Fruit fly (Drosophila melanogaster): ENCODE measurements around the gene CG13454.

CG13454 gene

DNA sequence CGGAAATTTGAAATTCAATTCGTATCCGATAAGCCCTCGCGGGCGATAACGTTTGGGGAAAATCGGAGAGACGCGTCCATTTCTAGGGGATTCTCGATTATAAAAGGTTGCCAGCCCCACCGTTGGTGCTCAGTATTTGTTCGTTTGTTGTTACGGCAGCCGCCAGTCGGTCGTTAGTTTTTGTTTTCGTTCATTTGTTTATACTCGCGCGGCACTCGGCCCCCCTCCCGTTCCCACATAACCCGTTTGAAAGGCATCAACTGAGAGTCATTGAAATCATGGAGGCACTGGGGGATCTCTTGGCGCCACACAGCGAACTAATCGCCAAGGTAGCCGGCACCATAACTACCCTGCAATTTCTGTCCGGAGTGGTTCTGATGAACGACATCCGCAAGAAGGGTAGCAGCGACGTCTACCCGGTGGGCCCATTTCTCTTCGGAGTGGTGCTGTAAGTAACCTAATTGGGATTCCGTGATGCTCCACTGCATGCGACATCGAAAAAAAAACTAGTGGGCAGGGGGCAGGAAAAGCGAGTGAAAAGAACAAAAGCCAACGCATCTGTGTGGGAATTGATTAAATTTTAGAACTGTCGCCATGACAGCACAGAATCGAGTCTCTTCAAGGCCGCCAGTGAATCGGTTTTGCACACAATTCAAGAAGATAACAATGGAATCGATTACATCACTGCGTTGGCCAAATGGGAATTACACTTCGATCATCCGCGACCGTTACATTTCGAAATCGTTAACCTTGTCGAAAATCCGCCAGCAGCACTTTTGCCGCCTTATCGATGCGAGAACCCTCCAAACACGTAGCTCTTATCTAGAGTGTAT lies 15.8 kb downstream of the CG13454 start, which contains the start of gene CG7272 (continued):
- no peak for TF ChIP-seq usp (GFP tag; optimal IDR thresholded peaks at IDR 0.05)
- TF ChIP-seq dmrt93B (GFP tag; optimal IDR thresholded peaks at IDR 0.05): no peak
- no peak for TF ChIP-seq Jra (GFP tag; optimal IDR thresholded peaks at IDR 0.05)
- TF ChIP-seq sv (GFP tag; optimal IDR thresholded peaks at IDR 0.05): no peak
- TF ChIP-seq jim (GFP tag; optimal IDR thresholded peaks at IDR 0.05): peak; percentile 86
- no peak for TF ChIP-seq CG32264 (GFP tag; optimal IDR thresholded peaks at IDR 0.05)
- peak; percentile 42 for TF ChIP-seq br (GFP tag; optimal IDR thresholded peaks at IDR 0.05)
- no peak for TF ChIP-seq ey (GFP tag; optimal IDR thresholded peaks at IDR 0.05)
- no peak for TF ChIP-seq N (GFP tag; optimal IDR thresholded peaks at IDR 0.05)
- no peak for TF ChIP-seq Dfd (GFP tag; optimal IDR thresholded peaks at IDR 0.05)
- TF ChIP-seq dl (GFP tag; optimal IDR thresholded peaks at IDR 0.05; ENCODE audit: insufficient read depth in 1 of 2, partially characterized antibody in 2 of 2): no peak
- peak; percentile 51 for TF ChIP-seq h (GFP tag; optimal IDR thresholded peaks at IDR 0.05)
- no peak for TF ChIP-seq OdsH (GFP tag; optimal IDR thresholded peaks at IDR 0.05)
- TF ChIP-seq brk (GFP tag; optimal IDR thresholded peaks at IDR 0.05): no peak

dm6 chr3L:15498745-15499144 lies 18.1 kb downstream of the CG13454 start, which contains the start of gene CG7275:
Gene CG7275 (plus strand): TSS chr3L:15498959.
- no peak for TF ChIP-seq tai (GFP tag; optimal IDR thresholded peaks at IDR 0.05)
- no peak for TF ChIP-seq sv (GFP tag; optimal IDR thresholded peaks at IDR 0.05)
- TF ChIP-seq brk (GFP tag; optimal IDR thresholded peaks at IDR 0.05): peak; percentile 22
- TF ChIP-seq Hr78 (GFP tag; optimal IDR thresholded peaks at IDR 0.05): no peak
- no peak for TF ChIP-seq foxo (GFP tag; optimal IDR thresholded peaks at IDR 0.05)
- peak; percentile 44 for TF ChIP-seq rgr (GFP tag; optimal IDR thresholded peaks at IDR 0.05)
- no peak for TF ChIP-seq dl (GFP tag; optimal IDR thresholded peaks at IDR 0.05; ENCODE audit: insufficient read depth in 1 of 2, partially characterized antibody in 2 of 2)
- peak; percentile 28 for TF ChIP-seq Myc (optimal IDR thresholded peaks at IDR 0.05)
- TF ChIP-seq ey (GFP tag; optimal IDR thresholded peaks at IDR 0.05): no peak
- no peak for TF ChIP-seq fru (GFP tag; optimal IDR thresholded peaks at IDR 0.05)

dm6 chr3L:15497902-15498301 lies 19.0 kb downstream of the CG13454 start, which contains the start of gene CG7276:
Gene CG7276 (plus strand): TSS chr3L:15498202.
- TF ChIP-seq usp (GFP tag; optimal IDR thresholded peaks at IDR 0.05): no peak

DNA sequence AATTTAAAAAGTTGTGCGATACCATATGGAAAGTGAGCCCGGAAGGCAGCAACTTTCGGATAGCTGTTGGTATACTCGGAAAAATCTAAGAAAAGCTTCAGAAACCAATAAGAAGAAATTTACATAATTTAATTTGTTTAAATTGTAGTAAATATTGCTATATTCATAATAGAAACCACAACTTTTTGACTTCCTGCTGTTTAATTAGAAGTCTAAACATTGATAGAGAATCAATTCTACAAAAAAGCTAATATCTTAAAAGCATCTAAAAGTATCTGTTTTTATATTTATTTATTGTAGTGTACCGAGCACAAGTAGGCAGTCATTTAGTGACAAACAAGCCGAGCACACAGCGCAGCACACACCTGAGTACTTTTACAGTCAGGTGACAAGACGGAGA lies 20.6 kb downstream of the CG13454 start, which contains the start of gene CG13455:
TSS of gene CG13455 (plus strand) at position 301 of the 400 bp plus-strand sequence.
- TF ChIP-seq dmrt93B (GFP tag; optimal IDR thresholded peaks at IDR 0.05) (no peak), woc (GFP tag; optimal IDR thresholded peaks at IDR 0.05) (no peak), Dfd (GFP tag; optimal IDR thresholded peaks at IDR 0.05) (no peak), OdsH (GFP tag; optimal IDR thresholded peaks at IDR 0.05) (no peak), usp (GFP tag; optimal IDR thresholded peaks at IDR 0.05) (no peak), foxo (GFP tag; optimal IDR thresholded peaks at IDR 0.05) (no peak), ey (GFP tag; optimal IDR thresholded peaks at IDR 0.05) (no peak), Hr78 (GFP tag; optimal IDR thresholded peaks at IDR 0.05) (no peak), N (GFP tag; optimal IDR thresholded peaks at IDR 0.05) (no peak), Rel (GFP tag; optimal IDR thresholded peaks at IDR 0.05) (no peak), Rel (tag; optimal IDR thresholded peaks at IDR 0.05) (no peak), Abd-B (GFP tag; optimal IDR thresholded peaks at IDR 0.05) (no peak), jim (GFP tag; optimal IDR thresholded peaks at IDR 0.05) (no peak), lola (GFP tag; optimal IDR thresholded peaks at IDR 0.05) (no peak), dl (GFP tag; optimal IDR thresholded peaks at IDR 0.05; ENCODE audit: insufficient read depth in 1 of 2, partially characterized antibody in 2 of 2) (no peak), sv (GFP tag; optimal IDR thresholded peaks at IDR 0.05) (no peak), Sp1 (GFP tag; optimal IDR thresholded peaks at IDR 0.05) (no peak)

dm6 chr3L:15495449-15495848 lies 21.4 kb downstream of the CG13454 start, which contains the start of gene CG12355:
Gene CG12355 (minus strand): TSS chr3L:15495549.
- TF ChIP-seq sv (GFP tag; optimal IDR thresholded peaks at IDR 0.05): no peak
- TF ChIP-seq Dif (GFP tag; optimal IDR thresholded peaks at IDR 0.05; ENCODE audit: partially characterized antibody): no peak
- no peak for TF ChIP-seq dl (GFP tag; optimal IDR thresholded peaks at IDR 0.05; ENCODE audit: insufficient read depth in 1 of 2, partially characterized antibody in 2 of 2)
- TF ChIP-seq dmrt93B (GFP tag; optimal IDR thresholded peaks at IDR 0.05): no peak
- TF ChIP-seq fru (GFP tag; optimal IDR thresholded peaks at IDR 0.05): no peak
- TF ChIP-seq woc (GFP tag; optimal IDR thresholded peaks at IDR 0.05): no peak
- TF ChIP-seq Hr78 (GFP tag; optimal IDR thresholded peaks at IDR 0.05): no peak
- no peak for TF ChIP-seq dsf (GFP tag; optimal IDR thresholded peaks at IDR 0.05; ENCODE audit: borderline replicate concordance)
- TF ChIP-seq Hr83 (GFP tag; optimal IDR thresholded peaks at IDR 0.05; ENCODE audit: poor library complexity, severe bottlenecking): no peak
- no peak for TF ChIP-seq Dfd (GFP tag; optimal IDR thresholded peaks at IDR 0.05)
- no peak for TF ChIP-seq usp (GFP tag; optimal IDR thresholded peaks at IDR 0.05)
- TF ChIP-seq GATAd (GFP tag; optimal IDR thresholded peaks at IDR 0.05): no peak
- no peak for TF ChIP-seq Hnf4 (GFP tag; optimal IDR thresholded peaks at IDR 0.05)
- no peak for TF ChIP-seq brk (GFP tag; optimal IDR thresholded peaks at IDR 0.05)
- TF ChIP-seq Mio (GFP tag; optimal IDR thresholded peaks at IDR 0.05): no peak
